Worm (Caenorhabditis elegans): ENCODE measurements around the gene dnj-25.

DNA sequence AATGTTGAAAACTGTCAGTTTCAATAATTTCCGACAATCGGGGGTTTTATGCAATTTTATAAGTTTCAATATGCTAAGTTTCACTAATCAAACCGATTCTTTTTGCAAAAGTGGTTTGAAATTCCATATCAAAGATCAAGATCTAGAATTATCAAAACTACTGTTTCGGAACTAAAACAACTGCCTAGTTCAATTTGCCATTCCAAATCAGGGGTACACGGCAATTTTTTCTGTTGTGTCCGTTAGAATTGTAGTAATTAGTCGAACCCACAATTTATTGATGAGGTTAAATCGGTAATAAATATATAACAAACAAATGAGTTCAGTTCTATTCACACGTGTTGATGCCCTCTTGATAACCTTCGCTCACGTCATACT, 41.7 kb upstream of the dnj-25 start:
- no peak for TF ChIP-seq ztf-29 (GFP tag; IDR thresholded peaks at IDR 0.05)
- TF ChIP-seq flt-1 (GFP tag; IDR thresholded peaks at IDR 0.05), result no peak
- no peak for TF ChIP-seq med-1 (GFP tag; optimal IDR thresholded peaks at IDR 0.05; ENCODE audit: insufficient read depth)

Data from whole organism, midembryonic.